Worm (Caenorhabditis elegans) whole organism, young adult: ENCODE results near the gene F14D7.18.

Experiments
- F49E8.2 ChIP-seq: sonication (generic microtip); optimal IDR thresholded peaks from 3 replicates; lab custom pipeline; 2017; ENCODE audit warnings: missing genetic modification characterization, mild to moderate bottlenecking, missing compliant biosample characterization, antibody characterized with exemption, moderate library complexity; ENCODE audit not compliant: insufficient read depth
- aptf-3 ChIP-seq: fragments of 200-800 bp; sonication (Bioruptor generic); IDR thresholded peaks from 2 replicates; pipeline ENCODE4 v1.3.6; 2022; ENCODE audit warnings: missing genetic modification characterization, missing compliant biosample characterization
- hlh-12 ChIP-seq: sonication (generic microtip); optimal IDR thresholded peaks from 2 replicates; lab custom pipeline; 2016; ENCODE audit warnings: missing genetic modification characterization, missing compliant biosample characterization
- lin-35 ChIP-seq, 3 experiments: fragments of 150-350 bp in 2 of 3; sonication (generic microtip) in 1 of 3; optimal IDR thresholded peaks; 2 replicates each; lab custom pipeline; 2014 to 2018; ENCODE audit warnings: missing biosample characterization in 3 of 3, missing genetic modification characterization in 3 of 3, missing genetic modification reagents in 3 of 3
- nhr-120 ChIP-seq: fragments of 200-800 bp; sonication (Bioruptor generic); IDR thresholded peaks from 2 replicates; pipeline ENCODE4 v1.3.6; 2022; ENCODE audit warnings: missing genetic modification characterization, missing compliant biosample characterization
- pha-4 ChIP-seq: fragments of 150-350 bp; sonication (generic microtip); optimal IDR thresholded peaks from 2 replicates; lab custom pipeline; 2014; ENCODE audit warnings: missing biosample characterization, missing genetic modification reagents, missing genetic modification characterization
- tlf-1 ChIP-seq: fragments of 200-800 bp; sonication (Bioruptor generic); optimal IDR thresholded peaks from 2 replicates; lab custom pipeline; 2018; ENCODE audit warnings: mild to moderate bottlenecking, missing genetic modification characterization, missing compliant biosample characterization

- TF ChIP-seq hlh-12: no peak
- no peak for TF ChIP-seq lin-35 (GFP tag; optimal IDR thresholded peaks at IDR 0.05; lab: Kevin White, UChicago)
- TF ChIP-seq pha-4 (tag; lab: Kevin White, UChicago): no peak
- TF ChIP-seq tlf-1 (GFP tag; lab: Kevin White, UChicago): no peak
- TF ChIP-seq nhr-120 (GFP tag; lab: Robert Waterston, UW): no peak
- no peak for TF ChIP-seq F49E8.2 (tag; lab: Kevin White, UChicago)
- no peak for TF ChIP-seq aptf-3
Observed at ce11 chrV:14283241-14283640, 7.3 kb downstream of the F14D7.18 start, which contains the start of gene F40G12.10.
